Worm (Caenorhabditis elegans): Measurements from ENCODE around the gene dnj-23.

- TF ChIP-seq ama-1 (optimal IDR thresholded peaks at IDR 0.05) (no peak), ama-1 (GFP tag; optimal IDR thresholded peaks at IDR 0.05) (no peak), ets-4 (GFP tag; optimal IDR thresholded peaks at IDR 0.05) (no peak), snpc-3.4 (tag; optimal IDR thresholded peaks at IDR 0.05) (no peak), ceh-27 (GFP tag; optimal IDR thresholded peaks at IDR 0.05) (no peak), dpff-1 (tag; optimal IDR thresholded peaks at IDR 0.05) (no peak), F23B12.7 (tag; optimal IDR thresholded peaks at IDR 0.05; ENCODE audit: insufficient read depth) (no peak), dpl-1 (GFP tag; optimal IDR thresholded peaks at IDR 0.05) (no peak), F52B5.7 (tag; optimal IDR thresholded peaks at IDR 0.05) (no peak)
Measured at ce11 chrII:9158029-9158428, 49.6 kb upstream of the dnj-23 start, which contains the start of gene oac-54.
